Fruit fly (Drosophila melanogaster) S2 (cell line): Measurements from ENCODE around the gene Gr23a.

Experiments
- CG8478 ChIP-seq: fragments of >200 bp; optimal IDR thresholded peaks from 2 replicates; lab custom pipeline; 2018
- CTCF ChIP-seq, 2 experiments: fragments of >200 bp; optimal IDR thresholded peaks; 2 replicates each; lab custom pipeline; 2018

- TF ChIP-seq CG8478 (lab: Kevin White, UChicago) (no peak), CTCF (optimal IDR thresholded peaks at IDR 0.05; lab: Kevin White, UChicago) (no peak)
Observed at dm6 chr2L:2721317-2721716, 51.7 kb downstream of the Gr23a start.
